Worm (Caenorhabditis elegans) whole organism, L4 larva: ENCODE data around the gene ehs-1.

Experiments
- aly-2 ChIP-seq: sonication (generic microtip); optimal IDR thresholded peaks from 2 replicates; lab custom pipeline; 2018; ENCODE audit warnings: missing biosample characterization, missing genetic modification characterization
- lin-13 ChIP-seq: fragments of 150-350 bp; optimal IDR thresholded peaks from 2 replicates; lab custom pipeline; 2014; ENCODE audit warnings: missing biosample characterization, missing genetic modification reagents, missing genetic modification characterization
- lin-39 ChIP-seq: fragments of 150-350 bp; optimal IDR thresholded peaks from 2 replicates; lab custom pipeline; 2014; ENCODE audit warnings: missing biosample characterization, missing genetic modification reagents, missing genetic modification characterization
- nhr-10 ChIP-seq: fragments of 150-350 bp; optimal IDR thresholded peaks from 2 replicates; lab custom pipeline; 2014; ENCODE audit warnings: missing biosample characterization, missing genetic modification characterization
- nhr-237 ChIP-seq: sonication (generic microtip); optimal IDR thresholded peaks from 2 replicates; lab custom pipeline; 2017; ENCODE audit warnings: missing biosample characterization, missing genetic modification characterization
- unc-39 ChIP-seq: sonication (generic microtip); optimal IDR thresholded peaks from 2 replicates; lab custom pipeline; 2017; ENCODE audit warnings: missing biosample characterization, missing genetic modification characterization

DNA sequence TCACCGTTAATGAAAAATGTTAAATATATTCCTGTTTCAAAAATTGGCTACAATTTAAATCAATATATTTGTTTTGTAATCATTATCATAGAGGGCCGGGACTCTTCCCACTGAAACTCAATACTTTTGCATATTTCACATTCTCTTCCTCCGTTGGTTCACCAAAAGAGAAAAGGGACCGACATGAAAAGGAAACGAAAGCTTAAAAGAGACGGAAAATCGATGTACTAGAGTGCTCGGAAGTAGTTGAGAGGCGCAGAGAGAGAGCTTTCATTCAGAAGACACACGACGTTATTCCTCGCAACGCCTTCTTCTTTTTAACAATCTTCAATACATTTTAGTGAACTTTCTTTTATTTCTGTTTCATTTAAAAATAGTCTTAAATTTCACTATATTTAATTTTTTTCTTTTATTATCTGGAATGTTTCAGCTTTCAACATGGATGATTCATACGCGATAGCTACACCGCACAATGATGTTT, at the start of gene ehs-1:
- no peak for TF ChIP-seq aly-2
- TF ChIP-seq nhr-237 (tag; lab: Kevin White, UChicago), result no peak
- no peak for TF ChIP-seq nhr-10 (tag; lab: Kevin White, UChicago)
- TF ChIP-seq lin-39 (tag; lab: Kevin White, UChicago), result no peak
- TF ChIP-seq unc-39 (tag; lab: Kevin White, UChicago), result no peak
- no peak for TF ChIP-seq lin-13
